Fruit fly (Drosophila melanogaster) whole organism, wandering third instar larva: Measurements from ENCODE around the gene CG14411.

Experiments
- Abd-B ChIP-seq: fragments of >200 bp; optimal IDR thresholded peaks from 2 replicates; lab custom pipeline; 2017; ENCODE audit warnings: missing biosample characterization, missing genetic modification characterization
- Dfd ChIP-seq: fragments of >200 bp; optimal IDR thresholded peaks from 2 replicates; lab custom pipeline; 2017; ENCODE audit warnings: missing biosample characterization, missing genetic modification characterization
- Dif ChIP-seq: fragments of 200-275, 200-300 bp; sonication (Bioruptor generic); optimal IDR thresholded peaks from 2 replicates; lab custom pipeline; 2018; ENCODE audit warnings: missing biosample characterization, missing genetic modification characterization; ENCODE audit not compliant: partially characterized antibody
- GATAd ChIP-seq: sonication (Bioruptor generic); optimal IDR thresholded peaks from 2 replicates; lab custom pipeline; 2016; ENCODE audit warnings: missing biosample characterization, missing genetic modification characterization
- Jra ChIP-seq: sonication (Bioruptor generic); optimal IDR thresholded peaks from 2 replicates; lab custom pipeline; 2016; ENCODE audit warnings: missing biosample characterization, missing genetic modification characterization
- Mio ChIP-seq: sonication (Bioruptor generic); optimal IDR thresholded peaks from 2 replicates; lab custom pipeline; 2016; ENCODE audit warnings: missing biosample characterization, missing genetic modification characterization
- OdsH ChIP-seq: fragments of 200-800 bp; sonication (Bioruptor generic); optimal IDR thresholded peaks from 2 replicates; lab custom pipeline; 2016; ENCODE audit warnings: missing biosample characterization, mild to moderate bottlenecking, missing genetic modification characterization
- br ChIP-seq: fragments of 200-800 bp; sonication (Bioruptor generic); optimal IDR thresholded peaks from 2 replicates; lab custom pipeline; 2016; ENCODE audit warnings: missing biosample characterization, missing genetic modification characterization
- h ChIP-seq: fragments of 200-800 bp; sonication (Bioruptor generic); optimal IDR thresholded peaks from 3 replicates; lab custom pipeline; 2016; ENCODE audit warnings: missing biosample characterization, mild to moderate bottlenecking, missing genetic modification characterization
- jim ChIP-seq: fragments of 175-275, 200-325 bp; sonication (Bioruptor generic); optimal IDR thresholded peaks from 2 replicates; lab custom pipeline; 2016; ENCODE audit warnings: missing biosample characterization, mild to moderate bottlenecking, missing genetic modification characterization
- lola ChIP-seq: fragments of >200 bp; optimal IDR thresholded peaks from 2 replicates; lab custom pipeline; 2017; ENCODE audit warnings: missing biosample characterization, missing genetic modification characterization
- psq ChIP-seq: fragments of 200-800 bp; sonication (Bioruptor generic); optimal IDR thresholded peaks from 3 replicates; lab custom pipeline; 2017; ENCODE audit warnings: missing biosample characterization, mild to moderate bottlenecking, missing genetic modification characterization, moderate library complexity
- usp ChIP-seq: fragments of >200 bp; optimal IDR thresholded peaks from 2 replicates; lab custom pipeline; 2017; ENCODE audit warnings: missing biosample characterization, missing genetic modification characterization

- no peak for TF ChIP-seq jim (GFP tag; lab: Kevin White, UChicago)
- TF ChIP-seq Dfd, result no peak
- TF ChIP-seq lola (GFP tag; lab: Kevin White, UChicago), result no peak
- no peak for TF ChIP-seq psq
- no peak for TF ChIP-seq h (GFP tag; lab: Kevin White, UChicago)
- TF ChIP-seq Dif (GFP tag; lab: Kevin White, UChicago), result no peak
- TF ChIP-seq br, result no peak
- no peak for TF ChIP-seq GATAd (GFP tag; lab: Kevin White, UChicago)
- no peak for TF ChIP-seq Mio (GFP tag; lab: Kevin White, UChicago)
- no peak for TF ChIP-seq Jra (GFP tag; lab: Kevin White, UChicago)
- no peak for TF ChIP-seq OdsH (GFP tag; lab: Kevin White, UChicago)
- TF ChIP-seq usp (GFP tag; lab: Kevin White, UChicago), result no peak
- no peak for TF ChIP-seq Abd-B (GFP tag; lab: Kevin White, UChicago)
Measured at dm6 chrX:14853153-14853672, 20.8 kb downstream of the CG14411 start, which contains the start of gene CG9521.
